Fruit fly (Drosophila melanogaster) ovary, adult (tissue): ENCODE results near the gene Usp5.

Experiments used
- CG17801 ChIP-seq: fragments of 200-800 bp; optimal IDR thresholded peaks from 2 replicates; lab custom pipeline; 2019; ENCODE audit warnings: missing biosample characterization, mild to moderate bottlenecking, missing genetic modification characterization, moderate library complexity; ENCODE audit not compliant: partially characterized antibody

Gene Usp5

dm6 chr3L:3106146-3106545 is 42.0 kb downstream of the Usp5 start:
- no peak for TF ChIP-seq CG17801 (GFP tag; lab: Kevin White, UChicago)

dm6 chr3L:3105531-3105930 is 42.6 kb downstream of the Usp5 start:
- no peak for TF ChIP-seq CG17801 (GFP tag; lab: Kevin White, UChicago)

- no peak for TF ChIP-seq CG17801 (GFP tag; lab: Kevin White, UChicago)
These were observed 45.6 kb downstream of the Usp5 start for dm6 chr3L:3102506-3103023.

dm6 chr3L:3101157-3101556 is 47.0 kb downstream of the Usp5 start:
- no peak for TF ChIP-seq CG17801 (GFP tag; lab: Kevin White, UChicago)

dm6 chr3L:3098778-3099429 is 49.3 kb downstream of the Usp5 start:
- TF ChIP-seq CG17801 (GFP tag; lab: Kevin White, UChicago), result no peak

dm6 chr3L:3097598-3097880 is 50.6 kb downstream of the Usp5 start:
- TF ChIP-seq CG17801 (GFP tag; lab: Kevin White, UChicago), result no peak

- TF ChIP-seq CG17801 (GFP tag; lab: Kevin White, UChicago), result no peak
These were observed 51.2 kb downstream of the Usp5 start for dm6 chr3L:3096726-3097597.

dm6 chr3L:3096073-3096725 is 52.0 kb downstream of the Usp5 start:
- no peak for TF ChIP-seq CG17801 (GFP tag; lab: Kevin White, UChicago)

dm6 chr3L:3095590-3095989 is 52.6 kb downstream of the Usp5 start:
- TF ChIP-seq CG17801 (GFP tag; lab: Kevin White, UChicago), result no peak
